Worm (Caenorhabditis elegans): ENCODE measurements around the gene str-92.
A peak's percentile ranks its signal among the peaks of the same experiment; 100 is the strongest.

str-92 gene

ce11 chrV:17659228-17659627 lies 17.2 kb downstream of the str-92 start, which contains the start of gene fbxa-108:
Gene fbxa-108 (minus strand): TSS chrV:17659385.
- peak; percentile 14 for TF ChIP-seq snpc-4 (tag; optimal IDR thresholded peaks at IDR 0.05)
- no peak for TF ChIP-seq egl-5 (tag; optimal IDR thresholded peaks at IDR 0.05)
- no peak for TF ChIP-seq nhr-11 (tag; optimal IDR thresholded peaks at IDR 0.05)
- TF ChIP-seq pha-4 (tag; optimal IDR thresholded peaks at IDR 0.05), result peak; percentile 71
- TF ChIP-seq R02D3.7 (tag; optimal IDR thresholded peaks at IDR 0.05), result no peak
- TF ChIP-seq elt-2 (tag; optimal IDR thresholded peaks at IDR 0.05), result peak; percentile 100
- TF ChIP-seq jun-1 (tag; optimal IDR thresholded peaks at IDR 0.05), result peak; percentile 87
- TF ChIP-seq ceh-28 (tag; optimal IDR thresholded peaks at IDR 0.05), result peak; percentile 60
- TF ChIP-seq fos-1 (tag; optimal IDR thresholded peaks at IDR 0.05), result no peak
- peak; percentile 99 for TF ChIP-seq pqm-1 (tag; optimal IDR thresholded peaks at IDR 0.05)

ce11 chrV:17658824-17659223 lies 17.6 kb downstream of the str-92 start:
- TF ChIP-seq unc-62 (GFP tag; optimal IDR thresholded peaks at IDR 0.05) (no peak), hmg-11 (tag; optimal IDR thresholded peaks at IDR 0.05) (no peak), elt-2 (tag; optimal IDR thresholded peaks at IDR 0.05) (no peak), fos-1 (tag; optimal IDR thresholded peaks at IDR 0.05) (no peak), snpc-4 (tag; optimal IDR thresholded peaks at IDR 0.05) (no peak), ztf-4 (tag; optimal IDR thresholded peaks at IDR 0.05) (no peak), nhr-23 (tag; optimal IDR thresholded peaks at IDR 0.05) (no peak), pha-4 (tag; optimal IDR thresholded peaks at IDR 0.05) (no peak), fkh-2 (tag; optimal IDR thresholded peaks at IDR 0.05) (no peak), R02D3.7 (tag; optimal IDR thresholded peaks at IDR 0.05) (no peak), nhr-12 (tag; optimal IDR thresholded peaks at IDR 0.05) (no peak)

- TF ChIP-seq sea-2 (GFP tag; optimal IDR thresholded peaks at IDR 0.05) (no peak), nfya-1 (tag; optimal IDR thresholded peaks at IDR 0.05; ENCODE audit: insufficient read depth) (no peak), ama-1 (optimal IDR thresholded peaks at IDR 0.05) (no peak)
Measured at ce11 chrV:17655205-17655604, 21.2 kb downstream of the str-92 start.

ce11 chrV:17650427-17650826 lies 26.0 kb downstream of the str-92 start, which contains the start of gene fbxa-192:
Gene fbxa-192 (minus strand): TSS chrV:17650527.
- no peak for TF ChIP-seq elt-2 (tag; optimal IDR thresholded peaks at IDR 0.05)
- TF ChIP-seq fkh-2 (tag; optimal IDR thresholded peaks at IDR 0.05), result no peak
- TF ChIP-seq nhr-237 (tag; optimal IDR thresholded peaks at IDR 0.05), result no peak
- no peak for TF ChIP-seq mdl-1 (tag; optimal IDR thresholded peaks at IDR 0.05)
- no peak for TF ChIP-seq lsy-12 (tag; optimal IDR thresholded peaks at IDR 0.05)
- TF ChIP-seq fos-1 (tag; optimal IDR thresholded peaks at IDR 0.05), result no peak
- TF ChIP-seq aly-2 (tag; optimal IDR thresholded peaks at IDR 0.05), result no peak
- no peak for TF ChIP-seq skn-1 (tag; optimal IDR thresholded peaks at IDR 0.05)
- TF ChIP-seq sea-2 (GFP tag; optimal IDR thresholded peaks at IDR 0.05), result no peak
- no peak for TF ChIP-seq nhr-67 (tag; optimal IDR thresholded peaks at IDR 0.05)
- TF ChIP-seq snpc-4 (tag; optimal IDR thresholded peaks at IDR 0.05), result no peak
- no peak for TF ChIP-seq zag-1 (tag; optimal IDR thresholded peaks at IDR 0.05)
- TF ChIP-seq eor-1 (tag; optimal IDR thresholded peaks at IDR 0.05), result no peak
- TF ChIP-seq nhr-11 (tag; optimal IDR thresholded peaks at IDR 0.05), result no peak
- TF ChIP-seq jun-1 (tag; optimal IDR thresholded peaks at IDR 0.05), result no peak
- TF ChIP-seq unc-62 (GFP tag; optimal IDR thresholded peaks at IDR 0.05), result no peak
- TF ChIP-seq mml-1 (tag; optimal IDR thresholded peaks at IDR 0.05), result no peak

- TF ChIP-seq sea-2 (GFP tag; optimal IDR thresholded peaks at IDR 0.05) (no peak), nhr-43 (tag; optimal IDR thresholded peaks at IDR 0.05; ENCODE audit: poor library complexity, severe bottlenecking) (no peak), ceh-16 (tag; optimal IDR thresholded peaks at IDR 0.05) (no peak), skn-1 (tag; optimal IDR thresholded peaks at IDR 0.05) (no peak), egl-27 (tag; optimal IDR thresholded peaks at IDR 0.05) (no peak), ceh-82 (tag; optimal IDR thresholded peaks at IDR 0.05) (no peak), pha-4 (tag; optimal IDR thresholded peaks at IDR 0.05) (no peak), nhr-77 (tag; optimal IDR thresholded peaks at IDR 0.05) (no peak), nhr-25 (tag; optimal IDR thresholded peaks at IDR 0.05) (no peak), mdl-1 (tag; optimal IDR thresholded peaks at IDR 0.05) (no peak), nhr-76 (tag; optimal IDR thresholded peaks at IDR 0.05) (no peak), hmg-11 (tag; optimal IDR thresholded peaks at IDR 0.05) (no peak), nhr-12 (tag; optimal IDR thresholded peaks at IDR 0.05) (no peak), eor-1 (tag; optimal IDR thresholded peaks at IDR 0.05) (no peak), ztf-4 (tag; optimal IDR thresholded peaks at IDR 0.05) (no peak), ZK546.5 (tag; optimal IDR thresholded peaks at IDR 0.05) (no peak), lin-39 (tag; optimal IDR thresholded peaks at IDR 0.05) (no peak)
Measured at ce11 chrV:17628566-17628965, 47.9 kb downstream of the str-92 start, which contains the start of gene F57G4.10. Gene F57G4.10 (plus strand): TSS chrV:17628866.
